Worm (Caenorhabditis elegans) whole organism, L3 larva: ENCODE results near the gene egl-47.

Experiments
- R02D3.7 ChIP-seq: fragments of 150-350 bp; optimal IDR thresholded peaks from 2 replicates; lab custom pipeline; 2014; ENCODE audit warnings: missing biosample characterization, missing genetic modification characterization
- ZK546.5 ChIP-seq: sonication (generic microtip); optimal IDR thresholded peaks from 2 replicates; lab custom pipeline; 2017; ENCODE audit warnings: missing biosample characterization, missing genetic modification characterization
- ceh-16 ChIP-seq: sonication (generic microtip); optimal IDR thresholded peaks from 2 replicates; lab custom pipeline; 2017; ENCODE audit warnings: missing biosample characterization, missing genetic modification characterization
- ceh-9 ChIP-seq: sonication (generic microtip); optimal IDR thresholded peaks from 2 replicates; lab custom pipeline; 2018; ENCODE audit warnings: missing biosample characterization, missing genetic modification characterization
- daf-12 ChIP-seq: fragments of 150-350 bp; optimal IDR thresholded peaks from 2 replicates; lab custom pipeline; 2014; ENCODE audit warnings: missing biosample characterization, missing genetic modification reagents, missing genetic modification characterization
- egl-27 ChIP-seq: sonication (generic microtip); optimal IDR thresholded peaks from 4 replicates; lab custom pipeline; 2017; ENCODE audit warnings: missing biosample characterization, missing genetic modification reagents, missing genetic modification characterization
- egl-5 ChIP-seq: fragments of 150-350 bp; optimal IDR thresholded peaks from 2 replicates; lab custom pipeline; 2017; ENCODE audit warnings: missing biosample characterization, missing genetic modification reagents, missing genetic modification characterization, inconsistent platforms
- elt-1 ChIP-seq: fragments of 150-350 bp; optimal IDR thresholded peaks from 2 replicates; lab custom pipeline; 2014; ENCODE audit warnings: missing biosample characterization, missing genetic modification characterization
- elt-2 ChIP-seq: sonication (generic microtip); optimal IDR thresholded peaks from 2 replicates; lab custom pipeline; 2016; ENCODE audit warnings: missing genetic modification reagents, mild to moderate bottlenecking, missing genetic modification characterization, missing compliant biosample characterization
- elt-3 ChIP-seq, 3 experiments: fragments of 150-350 bp in 1 of 3; sonication (generic microtip) in 2 of 3; optimal IDR thresholded peaks; 2 replicates in 2 of 3; 4 replicates in 1 of 3; lab custom pipeline; 2014 to 2017; ENCODE audit warnings: missing biosample characterization in 3 of 3, missing genetic modification characterization in 3 of 3
- fkh-10 ChIP-seq: sonication (generic microtip); optimal IDR thresholded peaks from 2 replicates; lab custom pipeline; 2017; ENCODE audit warnings: missing biosample characterization, missing genetic modification reagents, missing genetic modification characterization
- fos-1 ChIP-seq: fragments of 150-350 bp; optimal IDR thresholded peaks from 2 replicates; lab custom pipeline; 2014; ENCODE audit warnings: missing biosample characterization, missing genetic modification characterization
- jun-1 ChIP-seq: fragments of 150-350 bp; optimal IDR thresholded peaks from 2 replicates; lab custom pipeline; 2014; ENCODE audit warnings: missing biosample characterization, missing genetic modification reagents, missing genetic modification characterization
- lin-15B ChIP-seq: fragments of 150-350 bp; optimal IDR thresholded peaks from 2 replicates; lab custom pipeline; 2014; ENCODE audit warnings: missing biosample characterization, missing genetic modification characterization
- lin-39 ChIP-seq: fragments of 150-350 bp; optimal IDR thresholded peaks from 2 replicates; lab custom pipeline; 2018; ENCODE audit warnings: missing biosample characterization, missing genetic modification reagents, missing genetic modification characterization
- mdl-1 ChIP-seq: fragments of 150-350 bp; optimal IDR thresholded peaks from 2 replicates; lab custom pipeline; 2014; ENCODE audit warnings: missing biosample characterization, missing genetic modification characterization
- mml-1 ChIP-seq: fragments of 150-350 bp; sonication (generic microtip); optimal IDR thresholded peaks from 3 replicates; lab custom pipeline; 2014; ENCODE audit warnings: missing biosample characterization, missing genetic modification characterization
- nhr-11 ChIP-seq: fragments of 150-350 bp; optimal IDR thresholded peaks from 2 replicates; lab custom pipeline; 2014; ENCODE audit warnings: missing biosample characterization, missing genetic modification characterization
- nhr-12 ChIP-seq: fragments of 150-350 bp; optimal IDR thresholded peaks from 2 replicates; lab custom pipeline; 2014; ENCODE audit warnings: missing biosample characterization, missing genetic modification characterization
- nhr-23 ChIP-seq: fragments of 150-350 bp; optimal IDR thresholded peaks from 2 replicates; lab custom pipeline; 2014; ENCODE audit warnings: missing biosample characterization, missing genetic modification reagents, missing genetic modification characterization
- nhr-237 ChIP-seq: fragments of 150-350 bp; optimal IDR thresholded peaks from 2 replicates; lab custom pipeline; 2014; ENCODE audit warnings: missing biosample characterization, missing genetic modification characterization
- nhr-25 ChIP-seq: sonication (generic microtip); optimal IDR thresholded peaks from 2 replicates; lab custom pipeline; 2017; ENCODE audit warnings: missing biosample characterization, missing genetic modification characterization
- nhr-28 ChIP-seq: fragments of 150-350 bp; optimal IDR thresholded peaks from 2 replicates; lab custom pipeline; 2014; ENCODE audit warnings: missing biosample characterization, missing genetic modification characterization
- nhr-43 ChIP-seq: sonication (generic microtip); optimal IDR thresholded peaks from 2 replicates; lab custom pipeline; 2016; ENCODE audit warnings: mild to moderate bottlenecking, missing genetic modification characterization, missing compliant biosample characterization; ENCODE audit not compliant: poor library complexity, severe bottlenecking
- nhr-67 ChIP-seq: fragments of 150-350 bp; optimal IDR thresholded peaks from 2 replicates; lab custom pipeline; 2014; ENCODE audit warnings: missing biosample characterization, missing genetic modification characterization
- nhr-77 ChIP-seq: fragments of 150-350 bp; optimal IDR thresholded peaks from 2 replicates; lab custom pipeline; 2014; ENCODE audit warnings: missing biosample characterization, missing genetic modification characterization
- pha-4 ChIP-seq: fragments of 150-350 bp; optimal IDR thresholded peaks from 2 replicates; lab custom pipeline; 2014; ENCODE audit warnings: missing biosample characterization, missing genetic modification reagents, missing genetic modification characterization
- pqm-1 ChIP-seq: fragments of 150-350 bp; optimal IDR thresholded peaks from 2 replicates; lab custom pipeline; 2017; ENCODE audit warnings: missing biosample characterization, missing genetic modification characterization, inconsistent platforms
- skn-1 ChIP-seq: fragments of 150-350 bp; optimal IDR thresholded peaks from 2 replicates; lab custom pipeline; 2014; ENCODE audit warnings: missing biosample characterization, missing genetic modification characterization
- snpc-4 ChIP-seq: fragments of 150-350 bp; optimal IDR thresholded peaks from 2 replicates; lab custom pipeline; 2014; ENCODE audit warnings: missing biosample characterization, missing genetic modification characterization
- tbx-2 ChIP-seq: sonication (generic microtip); optimal IDR thresholded peaks from 2 replicates; lab custom pipeline; 2016; ENCODE audit warnings: mild to moderate bottlenecking, missing genetic modification characterization, missing compliant biosample characterization
- unc-39 ChIP-seq: sonication (generic microtip); optimal IDR thresholded peaks from 4 replicates; lab custom pipeline; 2017; ENCODE audit warnings: missing biosample characterization, missing genetic modification characterization
- unc-62 ChIP-seq: fragments of 150-350 bp; sonication (generic microtip); optimal IDR thresholded peaks from 4 replicates; lab custom pipeline; 2014; ENCODE audit warnings: missing biosample characterization, missing genetic modification reagents, missing genetic modification characterization
- zag-1 ChIP-seq: fragments of 150-350 bp; optimal IDR thresholded peaks from 2 replicates; lab custom pipeline; 2014; ENCODE audit warnings: missing biosample characterization, missing genetic modification characterization
- ztf-11 ChIP-seq: fragments of 150-350 bp; optimal IDR thresholded peaks from 2 replicates; lab custom pipeline; 2014; ENCODE audit warnings: missing biosample characterization, missing genetic modification characterization
- ztf-4 ChIP-seq: fragments of 150-350 bp; optimal IDR thresholded peaks from 2 replicates; lab custom pipeline; 2014; ENCODE audit warnings: missing biosample characterization, missing genetic modification characterization

Gene egl-47

ce11 chrV:9918410-9918809 lies 19.0 kb downstream of the egl-47 start, which contains the start of gene C50H2.5:
TSS of gene C50H2.5 (plus strand) at chrV:9918710.
- TF ChIP-seq nhr-12 (tag; lab: Kevin White, UChicago) (no peak), nhr-28 (tag; lab: Kevin White, UChicago) (no peak), nhr-67 (tag; lab: Kevin White, UChicago) (no peak), zag-1 (no peak), egl-27 (no peak), ZK546.5 (tag; lab: Kevin White, UChicago) (no peak), lin-15B (tag; lab: Kevin White, UChicago) (no peak)

ce11 chrV:9921288-9921687 lies 21.9 kb downstream of the egl-47 start, which contains the start of gene ceh-75:
TSS of gene ceh-75 (plus strand) at chrV:9921337.
- no peak for TF ChIP-seq ztf-11 (tag; lab: Kevin White, UChicago)
- no peak for TF ChIP-seq daf-12 (tag; lab: Kevin White, UChicago)
- no peak for TF ChIP-seq elt-1
- no peak for TF ChIP-seq unc-62 (GFP tag; lab: Kevin White, UChicago)
- TF ChIP-seq tbx-2 (tag; lab: Kevin White, UChicago): no peak
- TF ChIP-seq, all 47 proteins: peak for 0

ce11 chrV:9922481-9922880 lies 23.1 kb downstream of the egl-47 start, which contains the start of gene C50H2.7:
TSS of gene C50H2.7 (plus strand) at chrV:9922781.
- TF ChIP-seq tbx-2 (tag; lab: Kevin White, UChicago): no peak
- TF ChIP-seq R02D3.7 (tag; lab: Kevin White, UChicago): no peak
- TF ChIP-seq snpc-4 (tag; lab: Kevin White, UChicago): no peak
- no peak for TF ChIP-seq pha-4 (tag; lab: Kevin White, UChicago)
- TF ChIP-seq mdl-1 (tag; lab: Kevin White, UChicago): no peak
- TF ChIP-seq unc-39 (tag; lab: Kevin White, UChicago): no peak
- TF ChIP-seq elt-1: no peak
- no peak for TF ChIP-seq nhr-77 (tag; lab: Kevin White, UChicago)
- TF ChIP-seq skn-1 (tag; lab: Kevin White, UChicago): no peak
- TF ChIP-seq nhr-28 (tag; lab: Kevin White, UChicago): no peak
- no peak for TF ChIP-seq ceh-9 (tag; lab: Kevin White, UChicago)
- TF ChIP-seq, all 47 proteins: peak for 0

- TF ChIP-seq egl-5 (tag; lab: Kevin White, UChicago): no peak
- TF ChIP-seq elt-2 (tag; lab: Kevin White, UChicago): peak; percentile 41
- TF ChIP-seq jun-1 (tag; lab: Kevin White, UChicago): no peak
- TF ChIP-seq pqm-1 (tag; lab: Kevin White, UChicago): peak; percentile 25
- TF ChIP-seq ztf-4 (tag; lab: Kevin White, UChicago): no peak
These were observed 25.0 kb downstream of the egl-47 start for ce11 chrV:9924389-9924788.

- TF ChIP-seq fos-1 (tag; lab: Kevin White, UChicago) (no peak), pqm-1 (tag; lab: Kevin White, UChicago) (peak; percentile 76), R02D3.7 (tag; lab: Kevin White, UChicago) (no peak), elt-2 (tag; lab: Kevin White, UChicago) (peak; percentile 97), pha-4 (tag; lab: Kevin White, UChicago) (peak; percentile 4), jun-1 (tag; lab: Kevin White, UChicago) (peak; percentile 64)
- TF ChIP-seq, all 47 proteins: peak for 4
These were observed 26.3 kb downstream of the egl-47 start for ce11 chrV:9925647-9926046.

- no peak for TF ChIP-seq nhr-25 (tag; lab: Kevin White, UChicago)
- no peak for TF ChIP-seq nhr-237 (tag; lab: Kevin White, UChicago)
These were observed 26.9 kb downstream of the egl-47 start, which contains the start of gene C50H2.13 for ce11 chrV:9926240-9926639. TSS of gene C50H2.13 (plus strand) at chrV:9926540.

ce11 chrV:9927381-9927780 lies 28.0 kb downstream of the egl-47 start:
- TF ChIP-seq ZK546.5 (tag; lab: Kevin White, UChicago): no peak
- TF ChIP-seq egl-5 (tag; lab: Kevin White, UChicago): no peak

ce11 chrV:9927954-9928353 lies 28.6 kb downstream of the egl-47 start:
- TF ChIP-seq nhr-28 (tag; lab: Kevin White, UChicago): no peak
- TF ChIP-seq lin-39 (tag; lab: Kevin White, UChicago): no peak
- no peak for TF ChIP-seq ztf-4 (tag; lab: Kevin White, UChicago)
- TF ChIP-seq pha-4 (tag; lab: Kevin White, UChicago): peak; percentile 36
- TF ChIP-seq nhr-11 (tag; lab: Kevin White, UChicago): no peak
- TF ChIP-seq egl-27: no peak
- TF ChIP-seq nhr-23 (tag; lab: Kevin White, UChicago): no peak
- no peak for TF ChIP-seq ceh-16
- no peak for TF ChIP-seq skn-1 (tag; lab: Kevin White, UChicago)
- peak; percentile 87 for TF ChIP-seq elt-2 (tag; lab: Kevin White, UChicago)
- TF ChIP-seq fkh-10 (GFP tag; lab: Kevin White, UChicago): no peak
- TF ChIP-seq nhr-43 (tag; lab: Kevin White, UChicago): no peak
- no peak for TF ChIP-seq R02D3.7 (tag; lab: Kevin White, UChicago)
- TF ChIP-seq jun-1 (tag; lab: Kevin White, UChicago): peak; percentile 16
- TF ChIP-seq pqm-1 (tag; lab: Kevin White, UChicago): peak; percentile 63
- no peak for TF ChIP-seq tbx-2 (tag; lab: Kevin White, UChicago)
- TF ChIP-seq unc-62 (GFP tag; lab: Kevin White, UChicago): no peak
- TF ChIP-seq mml-1 (tag; lab: Kevin White, UChicago): no peak
- no peak for TF ChIP-seq elt-3 (tag; optimal IDR thresholded peaks at IDR 0.05; lab: Kevin White, UChicago)
- TF ChIP-seq nhr-237 (tag; lab: Kevin White, UChicago): no peak
